Worm (Caenorhabditis elegans) whole organism, L4/young adult: ENCODE results near the gene pitr-4.

ENCODE experiments used
- W03F9.2 ChIP-seq: fragments of 150-350 bp; optimal IDR thresholded peaks from 2 replicates; lab custom pipeline; 2014; ENCODE audit warnings: missing biosample characterization, missing genetic modification characterization
- dao-5 ChIP-seq: sonication (generic microtip); optimal IDR thresholded peaks from 2 replicates; lab custom pipeline; 2016; ENCODE audit warnings: missing genotype, missing genetic modification characterization, moderate library complexity, missing compliant biosample characterization
- him-1 ChIP-seq: sonication (generic microtip); optimal IDR thresholded peaks from 2 replicates; lab custom pipeline; 2016; ENCODE audit warnings: missing genotype, missing genetic modification reagents, missing genetic modification characterization, missing compliant biosample characterization

- no peak for TF ChIP-seq W03F9.2
- TF ChIP-seq him-1 (tag; lab: Kevin White, UChicago) = no peak
- no peak for TF ChIP-seq dao-5 (tag; lab: Kevin White, UChicago)
These were observed 7.1 kb downstream of the pitr-4 start, which contains the start of gene cyp-29A4 for ce11 chrV:9654154-9654805.
